Fruit fly (Drosophila melanogaster) whole organism, pupa: Measurements from ENCODE around the gene Ndfip.

Experiments
- CG12605 ChIP-seq: fragments of 200-800 bp; sonication (Bioruptor generic); IDR thresholded peaks from 2 replicates; pipeline ENCODE4 v1.3.6; 2022; ENCODE audit warnings: missing biosample characterization, missing genetic modification characterization
- CG13204 ChIP-seq: fragments of 200-800 bp; sonication (Bioruptor generic); optimal IDR thresholded peaks from 2 replicates; lab custom pipeline; 2018; ENCODE audit warnings: missing biosample characterization, mild to moderate bottlenecking, missing genetic modification characterization, moderate library complexity
- CG15710 ChIP-seq: fragments of 200-800 bp; sonication (Bioruptor generic); optimal IDR thresholded peaks from 2 replicates; lab custom pipeline; 2018; ENCODE audit warnings: missing biosample characterization, mild to moderate bottlenecking, missing genetic modification characterization, moderate library complexity
- CG4496 ChIP-seq: fragments of 200-800 bp; sonication (Bioruptor generic); IDR thresholded peaks from 3 replicates; pipeline ENCODE4 v1.3.6; 2022; ENCODE audit warnings: missing biosample characterization, missing genetic modification characterization
- CG8159 ChIP-seq: fragments of 200-800 bp; sonication (Bioruptor generic); optimal IDR thresholded peaks from 3 replicates; lab custom pipeline; 2018; ENCODE audit warnings: missing biosample characterization, mild to moderate bottlenecking, missing genetic modification characterization, moderate library complexity
- CG9948 ChIP-seq: fragments of 200-800 bp; sonication (Bioruptor generic); optimal IDR thresholded peaks from 2 replicates; lab custom pipeline; 2018; ENCODE audit warnings: missing biosample characterization, mild to moderate bottlenecking, missing genetic modification characterization, moderate library complexity
- D1 ChIP-seq: fragments of 200-800 bp; sonication (Bioruptor generic); optimal IDR thresholded peaks from 2 replicates; lab custom pipeline; 2018; ENCODE audit warnings: missing biosample characterization, mild to moderate bottlenecking, missing genetic modification characterization, moderate library complexity
- EcR ChIP-seq: fragments of 200-800 bp; sonication (Bioruptor generic); optimal IDR thresholded peaks from 3 replicates; lab custom pipeline; 2019; ENCODE audit warnings: missing biosample characterization, missing genetic modification characterization, mild to moderate bottlenecking, moderate library complexity, missing genetic modification reagents
- Snoo ChIP-seq: fragments of 200-800 bp; sonication (Bioruptor generic); optimal IDR thresholded peaks from 3 replicates; lab custom pipeline; 2017; ENCODE audit warnings: missing biosample characterization, mild to moderate bottlenecking, missing genetic modification characterization, inconsistent platforms

DNA sequence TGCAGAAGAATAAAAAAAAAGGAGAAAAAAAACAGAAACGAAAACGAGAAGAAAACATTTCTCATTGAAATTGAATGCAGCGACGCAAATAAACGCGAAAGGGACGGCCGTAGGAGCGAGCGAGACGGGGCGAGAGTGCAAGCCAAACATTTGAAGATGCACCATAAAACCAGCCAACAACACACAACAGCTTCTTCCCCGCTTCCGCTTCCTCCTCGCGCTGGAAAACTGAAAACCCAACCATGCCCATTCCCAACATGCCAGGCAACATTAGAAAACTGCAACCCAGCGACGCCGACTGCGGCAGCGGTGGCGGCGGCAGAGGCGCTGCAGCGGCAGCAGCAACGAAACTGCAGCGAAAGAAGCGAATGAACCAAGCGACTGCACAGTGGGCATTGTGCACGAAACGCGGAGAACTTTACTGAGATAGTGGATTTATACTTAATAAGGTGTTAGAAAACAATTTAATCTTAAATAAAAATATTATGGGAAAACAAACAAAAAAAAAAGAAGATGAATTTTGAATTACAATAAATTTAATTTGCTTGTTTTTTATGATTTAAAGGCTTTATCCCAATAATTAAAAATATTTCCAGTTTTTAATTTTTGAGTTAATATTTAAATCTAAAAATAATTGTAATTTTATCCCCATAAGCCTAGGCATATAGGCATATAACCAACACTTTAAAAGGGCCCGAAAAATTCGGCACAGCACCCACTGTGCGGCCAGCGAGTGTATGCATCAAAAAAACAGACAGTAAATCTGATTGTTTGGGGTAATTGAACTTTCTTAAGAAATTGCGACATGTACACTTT is 43.0 kb downstream of the Ndfip start:
- TF ChIP-seq CG15710 (tag; lab: Kevin White, UChicago) = peak; percentile 72
- TF ChIP-seq EcR = no peak
- peak; percentile 84 for TF ChIP-seq CG4496 (GFP tag; lab: Robert Waterston, UW)
- TF ChIP-seq CG9948 (tag; lab: Kevin White, UChicago) = peak; percentile 89
- TF ChIP-seq CG12605 = peak; percentile 71
- TF ChIP-seq CG8159 (tag; lab: Kevin White, UChicago) = peak; percentile 83
- no peak for TF ChIP-seq CG13204 (GFP tag; lab: Kevin White, UChicago)
- TF ChIP-seq D1 (tag; lab: Kevin White, UChicago) = peak; percentile 57
- peak; percentile 96 for TF ChIP-seq Snoo (tag; lab: Kevin White, UChicago)
